Fruit fly (Drosophila melanogaster) whole organism, wandering third instar larva: Measurements from ENCODE around the gene dlg1.

Experiments used
- CG32264 ChIP-seq: fragments of 200-800 bp; sonication (Bioruptor generic); optimal IDR thresholded peaks from 2 replicates; lab custom pipeline; 2016; ENCODE audit warnings: missing biosample characterization, missing genetic modification characterization
- Dif ChIP-seq: fragments of 200-275, 200-300 bp; sonication (Bioruptor generic); optimal IDR thresholded peaks from 2 replicates; lab custom pipeline; 2018; ENCODE audit warnings: missing biosample characterization, missing genetic modification characterization; ENCODE audit not compliant: partially characterized antibody
- Mio ChIP-seq: sonication (Bioruptor generic); optimal IDR thresholded peaks from 2 replicates; lab custom pipeline; 2016; ENCODE audit warnings: missing biosample characterization, missing genetic modification characterization
- psq ChIP-seq: fragments of 200-800 bp; sonication (Bioruptor generic); optimal IDR thresholded peaks from 3 replicates; lab custom pipeline; 2017; ENCODE audit warnings: missing biosample characterization, mild to moderate bottlenecking, missing genetic modification characterization, moderate library complexity
- tai ChIP-seq: sonication (Bioruptor generic); optimal IDR thresholded peaks from 2 replicates; lab custom pipeline; 2016; ENCODE audit warnings: missing biosample characterization, missing genetic modification characterization
- usp ChIP-seq: fragments of >200 bp; optimal IDR thresholded peaks from 2 replicates; lab custom pipeline; 2017; ENCODE audit warnings: missing biosample characterization, missing genetic modification characterization

DNA sequence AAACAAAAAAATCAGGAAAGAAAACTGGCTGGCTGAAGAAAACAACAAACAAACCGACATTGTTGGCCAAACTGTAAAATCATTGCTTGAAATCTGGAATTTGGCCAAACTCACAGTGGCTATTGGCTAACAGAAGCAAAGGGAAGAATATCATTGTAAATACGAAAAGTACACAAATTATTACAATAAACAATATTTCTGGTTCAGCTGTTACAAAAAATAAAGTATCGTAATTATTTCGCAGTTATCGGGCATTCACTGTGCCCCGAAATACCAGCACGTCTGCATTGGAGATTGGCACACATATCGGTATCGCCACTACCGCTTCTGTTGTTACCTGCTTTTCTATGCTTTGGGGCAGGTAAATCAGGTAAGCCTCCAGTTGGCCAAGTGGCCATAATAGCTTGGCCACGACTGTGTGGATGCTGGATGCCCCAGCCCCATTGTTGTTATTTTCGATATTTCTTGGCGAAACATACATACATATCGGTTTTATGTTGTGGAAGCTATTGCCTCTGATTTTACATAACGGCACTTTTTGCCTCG is 81.6 kb downstream of the dlg1 start:
- TF ChIP-seq CG32264 (GFP tag; lab: Kevin White, UChicago) = no peak
- no peak for TF ChIP-seq Mio (GFP tag; lab: Kevin White, UChicago)
- TF ChIP-seq psq = no peak
- TF ChIP-seq tai (GFP tag; lab: Kevin White, UChicago) = no peak
- TF ChIP-seq Dif (GFP tag; lab: Kevin White, UChicago) = no peak
- no peak for TF ChIP-seq usp
